Worm (Caenorhabditis elegans): ENCODE data around the gene Y70C5C.1.
"Not testable (repeated sequence)": the region's sequence is repeated elsewhere in the genome, so short reads cannot be mapped to it uniquely, and the experiment has no call there.

Gene Y70C5C.1

DNA sequence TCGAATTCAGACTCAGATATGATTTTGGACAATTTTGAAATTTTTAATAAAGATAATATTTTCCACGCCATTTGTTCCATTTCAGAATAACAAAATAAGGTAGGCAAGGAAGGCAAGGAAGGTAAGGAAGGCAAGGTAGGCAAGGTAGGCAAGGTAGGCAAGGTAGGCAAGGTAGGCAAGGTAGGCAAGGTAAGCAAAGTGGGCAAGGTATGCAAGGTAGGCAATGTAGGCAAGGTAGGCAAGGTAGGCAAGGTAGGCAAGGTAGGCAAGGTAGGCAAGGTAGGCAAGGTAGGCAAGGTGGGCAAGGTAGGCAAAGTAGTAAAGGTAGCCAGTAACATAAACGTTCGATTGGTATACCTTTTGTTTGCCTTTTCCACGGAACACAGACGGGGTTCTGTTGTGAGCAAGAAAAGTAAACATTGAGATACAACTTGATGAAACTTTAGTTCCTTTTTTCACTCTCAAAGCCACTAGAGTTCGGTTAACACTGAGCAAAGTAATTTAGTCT, at the start of gene Y70C5C.1:
TSS of gene Y70C5C.1 (plus strand) at position 458 of the 508 bp plus-strand sequence.
- TF ChIP-seq madf-3 (GFP tag; IDR thresholded peaks at IDR 0.05): 0 out of 2 replicates have a peak, but pooled peaks have one; percentile 7
- TF ChIP-seq ceh-27 (GFP tag; optimal IDR thresholded peaks at IDR 0.05): no peak

DNA sequence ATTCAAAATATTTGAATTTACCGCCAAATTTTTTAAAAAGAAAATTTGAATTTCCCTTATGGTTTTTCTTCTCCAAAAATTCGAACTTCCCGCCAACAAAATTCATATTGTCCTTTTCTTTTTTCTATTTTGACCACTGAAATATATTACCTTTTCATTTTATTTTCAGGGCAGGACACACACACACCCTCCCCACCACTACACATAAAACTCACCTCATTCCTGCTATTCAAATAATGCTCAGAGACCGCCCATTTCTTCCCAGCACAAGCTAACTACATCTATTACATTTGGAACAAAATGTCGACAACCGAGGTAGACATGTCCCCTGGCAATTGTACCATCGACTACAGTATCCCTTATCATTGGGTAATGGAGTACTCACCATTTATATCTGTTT, 45.8 kb upstream of the Y70C5C.1 start, which contains the start of gene W06G6.15:
TSS of gene W06G6.15 (plus strand) at position 301 of the 400 bp plus-strand sequence.
- TF ChIP-seq atf-7 (tag; optimal IDR thresholded peaks at IDR 0.05); snpc-4 (GFP tag; optimal IDR thresholded peaks at IDR 0.05); snpc-4 (tag; optimal IDR thresholded peaks at IDR 0.05); lin-54 (GFP tag; optimal IDR thresholded peaks at IDR 0.05): not testable (repeated sequence)

DNA sequence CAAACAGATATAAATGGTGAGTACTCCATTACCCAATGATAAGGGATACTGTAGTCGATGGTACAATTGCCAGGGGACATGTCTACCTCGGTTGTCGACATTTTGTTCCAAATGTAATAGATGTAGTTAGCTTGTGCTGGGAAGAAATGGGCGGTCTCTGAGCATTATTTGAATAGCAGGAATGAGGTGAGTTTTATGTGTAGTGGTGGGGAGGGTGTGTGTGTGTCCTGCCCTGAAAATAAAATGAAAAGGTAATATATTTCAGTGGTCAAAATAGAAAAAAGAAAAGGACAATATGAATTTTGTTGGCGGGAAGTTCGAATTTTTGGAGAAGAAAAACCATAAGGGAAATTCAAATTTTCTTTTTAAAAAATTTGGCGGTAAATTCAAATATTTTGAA, 39.2 kb upstream of the Y70C5C.1 start, which contains the start of gene Y70C5B.2:
TSS of gene Y70C5B.2 (minus strand) at position 101 of the 400 bp plus-strand sequence.
- not testable (repeated sequence) for TF ChIP-seq ztf-6 (GFP tag; IDR thresholded peaks at IDR 0.05); chd-7 (tag; optimal IDR thresholded peaks at IDR 0.05); hsf-1 (GFP tag; IDR thresholded peaks at IDR 0.05)

DNA sequence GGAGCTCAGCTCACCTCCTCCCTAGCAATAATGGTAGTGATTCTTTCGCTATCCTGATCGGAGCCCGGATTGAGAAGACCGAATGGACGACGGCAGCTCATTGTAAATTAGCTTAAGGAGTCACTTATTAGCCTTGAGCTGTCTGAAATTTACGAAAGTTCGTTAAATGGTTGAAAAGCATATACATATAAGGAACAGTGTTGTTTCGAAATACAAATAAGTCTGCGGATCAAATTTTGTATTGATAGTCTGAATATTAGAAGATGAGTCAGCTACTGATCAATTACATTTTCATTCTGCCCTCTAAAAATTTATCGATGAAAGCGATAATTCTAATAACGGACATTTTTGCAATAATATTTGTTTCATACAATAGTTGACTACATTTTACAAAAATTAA, 33.4 kb upstream of the Y70C5C.1 start, which contains the start of gene F14F8.14:
TSS of gene F14F8.14 (minus strand) at position 101 of the 400 bp plus-strand sequence.
- TF ChIP-seq mel-28 (tag; optimal IDR thresholded peaks at IDR 0.05; ENCODE audit: borderline replicate concordance) (no peak), C06A6.2 (GFP tag; conservative IDR thresholded peaks at IDR 0.05) (no peak), F22D6.2 (tag; optimal IDR thresholded peaks at IDR 0.05) (no peak), zim-3 (tag; optimal IDR thresholded peaks at IDR 0.05) (no peak), egrh-3 (GFP tag; IDR thresholded peaks at IDR 0.05) (no peak), sdz-38 (tag; optimal IDR thresholded peaks at IDR 0.05) (no peak), lin-35 (GFP tag; optimal IDR thresholded peaks at IDR 0.05) (no peak), snpc-3.4 (tag; optimal IDR thresholded peaks at IDR 0.05) (no peak), egl-44 (GFP tag; IDR thresholded peaks at IDR 0.05) (no peak), tbp1 (GFP tag; optimal IDR thresholded peaks at IDR 0.05) (no peak), K12H6.12 (tag; optimal IDR thresholded peaks at IDR 0.05) (no peak), ztf-6 (GFP tag; IDR thresholded peaks at IDR 0.05) (no peak), nhr-179 (tag; optimal IDR thresholded peaks at IDR 0.05) (no peak), pbrm-1 (GFP tag; IDR thresholded peaks at IDR 0.05) (no peak)

DNA sequence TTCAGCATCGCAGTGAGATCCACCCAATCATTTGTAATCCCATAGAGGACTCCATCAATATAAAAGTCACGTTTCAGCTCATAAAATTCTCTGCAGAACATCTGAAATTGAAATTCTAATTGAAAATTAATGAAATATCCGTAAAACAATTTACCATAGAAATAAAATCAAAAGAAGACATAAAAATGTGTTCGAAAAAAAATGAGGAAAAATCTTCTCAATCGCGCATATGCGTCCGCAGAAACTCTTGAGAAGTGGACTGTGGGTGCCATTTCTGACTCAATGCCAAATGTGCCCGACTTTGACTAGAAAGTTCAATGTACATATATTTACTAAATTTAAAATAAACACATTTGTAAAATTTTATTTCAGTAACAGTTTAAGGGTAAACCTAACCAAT, 31.5 kb upstream of the Y70C5C.1 start, which contains the start of gene F14F8.9:
TSS of gene F14F8.9 (minus strand) at position 101 of the 400 bp plus-strand sequence.
- TF ChIP-seq ceh-91 (GFP tag; IDR thresholded peaks at IDR 0.05): no peak
- TF ChIP-seq F33H1.4 (GFP tag; IDR thresholded peaks at IDR 0.05): no peak
- TF ChIP-seq K11D2.4 (GFP tag; IDR thresholded peaks at IDR 0.05): no peak

DNA sequence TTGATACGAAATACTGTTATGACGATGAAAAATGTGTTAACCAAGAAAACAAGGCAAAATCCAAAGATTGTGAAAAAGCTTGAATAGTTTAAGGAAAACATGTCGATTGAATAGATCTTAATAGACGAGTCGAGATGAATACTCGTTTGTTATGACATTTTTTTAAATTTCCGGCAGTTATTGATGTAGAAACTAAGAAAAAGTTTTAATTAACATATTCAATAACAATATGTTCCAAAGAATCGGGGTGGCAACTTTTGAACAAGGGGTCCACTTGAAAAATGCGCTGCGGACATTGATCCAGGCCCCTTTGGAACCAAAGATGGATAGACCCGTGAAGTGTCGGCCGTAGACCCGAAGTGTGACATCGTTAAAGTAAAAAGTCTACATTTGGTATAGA, 28.8 kb upstream of the Y70C5C.1 start, which contains the start of gene str-61:
TSS of gene str-61 (minus strand) at position 101 of the 400 bp plus-strand sequence.
- TF ChIP-seq C17E4.6 (GFP tag; IDR thresholded peaks at IDR 0.05) (no peak), sea-2 (GFP tag; IDR thresholded peaks at IDR 0.05) (no peak), ceh-27 (GFP tag; optimal IDR thresholded peaks at IDR 0.05) (no peak), attf-5 (GFP tag; optimal IDR thresholded peaks at IDR 0.05) (no peak), B0035.1 (tag; optimal IDR thresholded peaks at IDR 0.05) (no peak), pha-4 (tag; optimal IDR thresholded peaks at IDR 0.05) (no peak), T07F8.4 (tag; optimal IDR thresholded peaks at IDR 0.05) (no peak), F23B12.7 (tag; optimal IDR thresholded peaks at IDR 0.05; ENCODE audit: insufficient read depth) (no peak), efl-1 (GFP tag; optimal IDR thresholded peaks at IDR 0.05) (no peak)

Measured in whole organism, young adult.